Fruit fly (Drosophila melanogaster): ENCODE results near the gene CG10352.

CG10352 gene

DNA sequence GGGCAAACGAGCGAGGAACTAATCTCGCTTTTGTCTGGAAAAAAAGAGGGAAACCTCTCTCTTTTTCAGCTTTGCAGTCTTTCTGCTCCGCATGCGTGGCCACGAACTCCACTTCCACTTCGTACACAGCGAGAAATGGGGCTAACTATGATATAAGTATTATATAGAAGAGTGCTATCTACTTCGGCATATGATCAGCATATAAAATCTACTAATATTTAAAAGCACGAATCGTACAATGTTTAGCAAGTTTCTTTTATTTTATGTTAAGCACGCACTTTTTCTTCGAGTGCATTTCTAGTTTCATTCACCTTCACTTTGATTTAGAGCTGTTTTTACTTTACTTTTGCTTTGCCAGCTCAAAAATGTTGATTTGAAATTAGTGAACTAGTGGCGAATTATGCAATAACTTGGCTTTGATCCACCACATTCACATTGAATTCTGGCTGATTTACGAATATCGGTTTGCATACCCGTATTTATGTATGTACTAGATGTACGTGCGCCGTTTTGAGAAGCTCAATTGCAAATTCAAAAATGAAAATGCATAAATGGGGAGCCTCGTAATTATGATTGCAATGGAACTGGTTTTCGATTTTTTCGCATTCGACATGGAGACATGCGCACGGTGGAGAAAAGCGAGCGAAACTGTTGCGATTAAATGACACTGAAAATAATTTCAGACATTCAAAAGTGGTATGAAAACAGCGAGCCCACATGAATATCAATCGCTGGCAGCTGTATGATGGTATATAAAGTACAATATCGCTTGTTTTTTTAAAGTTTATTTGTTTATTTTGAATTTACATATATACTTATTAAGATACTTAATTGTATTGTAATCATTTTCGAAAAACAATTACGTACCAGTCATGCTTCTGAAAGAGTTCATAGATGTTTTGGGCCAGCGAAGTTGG, 19.2 kb downstream of the CG10352 start (continued):
- TF ChIP-seq CG12659 (GFP tag; optimal IDR thresholded peaks at IDR 0.05) (peak; percentile 64), CG30020 (tag; optimal IDR thresholded peaks at IDR 0.05) (peak; percentile 49), disco-r (GFP tag; optimal IDR thresholded peaks at IDR 0.05) (peak; percentile 52), Fer2 (tag; optimal IDR thresholded peaks at IDR 0.05) (no peak), bigmax (GFP tag; optimal IDR thresholded peaks at IDR 0.05) (no peak), CG4404 (GFP tag; IDR thresholded peaks at IDR 0.05) (0 out of 2 replicates have a peak, but pooled peaks have one; percentile 39), Vsx1 (GFP tag; optimal IDR thresholded peaks at IDR 0.05) (peak; percentile 47), CG6272 (GFP tag; IDR thresholded peaks at IDR 0.05) (peak; percentile 74), unpg (GFP tag; optimal IDR thresholded peaks at IDR 0.05) (peak; percentile 82), Hey (tag; optimal IDR thresholded peaks at IDR 0.05) (no peak), Mad (GFP tag; optimal IDR thresholded peaks at IDR 0.05) (peak; percentile 47), jigr1 (GFP tag; IDR thresholded peaks at IDR 0.05) (peak; percentile 75; the same call in 2 of the 3 replicates), CG2889 (GFP tag; IDR thresholded peaks at IDR 0.05) (0 out of 3 replicates have a peak, but pooled peaks have one; percentile 35), Scr (GFP tag; IDR thresholded peaks at IDR 0.05; ENCODE audit: partially characterized antibody) (no peak), CG12299 (tag; optimal IDR thresholded peaks at IDR 0.05) (no peak), CG1603 (tag; optimal IDR thresholded peaks at IDR 0.05) (peak; percentile 67), sima (GFP tag; optimal IDR thresholded peaks at IDR 0.05) (peak; percentile 9), zfh2 (GFP tag; optimal IDR thresholded peaks at IDR 0.05) (peak; percentile 14), CG18262 (tag; optimal IDR thresholded peaks at IDR 0.05) (peak; percentile 90), CG6689 (GFP tag; IDR thresholded peaks at IDR 0.05) (peak; percentile 87), CG7928 (GFP tag; optimal IDR thresholded peaks at IDR 0.05) (peak; percentile 36), chinmo (GFP tag; IDR thresholded peaks at IDR 0.05; ENCODE audit: partially characterized antibody) (no peak), run (tag; optimal IDR thresholded peaks at IDR 0.05) (peak; percentile 10), CG5245 (GFP tag; optimal IDR thresholded peaks at IDR 0.05) (peak; percentile 65), sens (GFP tag) (peak; percentile 98), nom (GFP tag; optimal IDR thresholded peaks at IDR 0.05) (peak; percentile 86), dati (GFP tag; IDR thresholded peaks at IDR 0.05) (no peak), otp (GFP tag; IDR thresholded peaks at IDR 0.05) (peak; percentile 90), Ets65A (GFP tag) (peak; percentile 95), CG17186 (GFP tag; optimal IDR thresholded peaks at IDR 0.05) (peak; percentile 9), bowl (GFP tag; IDR thresholded peaks at IDR 0.05) (peak; percentile 36; the same call in 1 of the 2 replicates), Hr3 (GFP tag; optimal IDR thresholded peaks at IDR 0.05) (peak; percentile 22), trem (tag; optimal IDR thresholded peaks at IDR 0.05) (peak; percentile 33), Bdp1 (GFP tag; optimal IDR thresholded peaks at IDR 0.05) (peak; percentile 32), inv (GFP tag; IDR thresholded peaks at IDR 0.05; ENCODE audit: partially characterized antibody) (no peak), Atf6 (GFP tag; IDR thresholded peaks at IDR 0.05) (peak; percentile 20; the same call in 1 of the 2 replicates), CG11504 (tag; optimal IDR thresholded peaks at IDR 0.05) (peak; percentile 89), cwo (GFP tag; optimal IDR thresholded peaks at IDR 0.05) (peak; percentile 46), CG7839 (tag; optimal IDR thresholded peaks at IDR 0.05) (peak; percentile 91), CG9609 (GFP tag; optimal IDR thresholded peaks at IDR 0.05) (peak; percentile 11), Atf3 (GFP tag; optimal IDR thresholded peaks at IDR 0.05) (peak; percentile 11), TFAM (GFP tag; optimal IDR thresholded peaks at IDR 0.05) (peak; percentile 15), CG11085 (GFP tag; IDR thresholded peaks at IDR 0.05) (peak; percentile 62), Ada2b (GFP tag; IDR thresholded peaks at IDR 0.05) (peak; percentile 71), Atf-2 (GFP tag; optimal IDR thresholded peaks at IDR 0.05) (peak; percentile 9), ranshi (GFP tag; IDR thresholded peaks at IDR 0.05) (peak; percentile 75), btn (GFP tag; optimal IDR thresholded peaks at IDR 0.05) (no peak), fd64A (GFP tag; optimal IDR thresholded peaks at IDR 0.05) (peak; percentile 69), CG8388 (GFP tag; optimal IDR thresholded peaks at IDR 0.05) (peak; percentile 71)

Data from whole organism, embryonic.